Worm (Caenorhabditis elegans) whole organism, young adult: ENCODE data around the gene E01G4.5.

ENCODE experiments used
- B0019.2 ChIP-seq: fragments of 200-800 bp; sonication (Bioruptor generic); conservative IDR thresholded peaks from 2 replicates; pipeline ENCODE4 v1.3.6; 2022; ENCODE audit warnings: missing genetic modification reagents, missing genetic modification characterization, missing compliant biosample characterization
- C06A6.2 ChIP-seq: fragments of 200-800 bp; sonication (Bioruptor generic); conservative IDR thresholded peaks from 2 replicates; pipeline ENCODE4 v1.3.6; 2022; ENCODE audit warnings: missing genetic modification characterization, missing compliant biosample characterization
- F22D6.2 ChIP-seq: sonication (generic microtip); optimal IDR thresholded peaks from 2 replicates; lab custom pipeline; 2016; ENCODE audit warnings: mild to moderate bottlenecking, missing genetic modification characterization, missing compliant biosample characterization
- F23B12.7 ChIP-seq: sonication (generic microtip); optimal IDR thresholded peaks from 2 replicates; lab custom pipeline; 2017; ENCODE audit warnings: missing genetic modification characterization, mild to moderate bottlenecking, missing compliant biosample characterization, antibody characterized with exemption, moderate library complexity; ENCODE audit not compliant: insufficient read depth
- F55B11.4 ChIP-seq: sonication (generic microtip); optimal IDR thresholded peaks from 2 replicates; lab custom pipeline; 2016; ENCODE audit warnings: missing compliant biosample characterization, missing genetic modification characterization, borderline replicate concordance; ENCODE audit not compliant: insufficient read depth
- K11D2.4 ChIP-seq: fragments of 200-800 bp; sonication (Bioruptor generic); IDR thresholded peaks from 2 replicates; pipeline ENCODE4 v1.3.6; 2022; ENCODE audit warnings: missing genetic modification reagents, missing genetic modification characterization, missing compliant biosample characterization
- T07F8.4 ChIP-seq: sonication (generic microtip); optimal IDR thresholded peaks from 2 replicates; lab custom pipeline; 2016; ENCODE audit warnings: mild to moderate bottlenecking, missing genetic modification characterization, moderate library complexity, missing compliant biosample characterization
- Y67H2A.10 ChIP-seq: fragments of 200-800 bp; sonication (Bioruptor generic); conservative IDR thresholded peaks from 2 replicates; pipeline ENCODE4 v1.3.6; 2022; ENCODE audit warnings: missing genetic modification reagents, missing genetic modification characterization, missing compliant biosample characterization
- ama-1 ChIP-seq, 3 experiments: fragments of 150-350 bp in 1 of 3; sonication (generic microtip) in 2 of 3; optimal IDR thresholded peaks; 2 replicates each; lab custom pipeline; 2014 to 2018; ENCODE audit warnings: missing biosample characterization in 2 of 3, missing genetic modification characterization in 2 of 3, missing genetic modification reagents in 2 of 3
- atf-7 ChIP-seq: sonication (generic microtip); optimal IDR thresholded peaks from 2 replicates; lab custom pipeline; 2017; ENCODE audit warnings: mild to moderate bottlenecking, missing genetic modification characterization, missing compliant biosample characterization
- attf-5 ChIP-seq: fragments of 200-800 bp; sonication (Bioruptor generic); optimal IDR thresholded peaks from 2 replicates; lab custom pipeline; 2018; ENCODE audit warnings: mild to moderate bottlenecking, missing genetic modification characterization, missing compliant biosample characterization
- bed-2 ChIP-seq: fragments of 200-800 bp; sonication (Bioruptor generic); IDR thresholded peaks from 2 replicates; pipeline ENCODE4 v1.3.6; 2022; ENCODE audit warnings: missing genetic modification reagents, missing genetic modification characterization, missing compliant biosample characterization
- cebp-1 ChIP-seq, 2 experiments: fragments of 200-800 bp in 1 of 2; sonication (Bioruptor generic) in 1 of 2; sonication (generic microtip) in 1 of 2; IDR thresholded peaks in 1 of 2; optimal IDR thresholded peaks in 1 of 2; 2 replicates each; pipeline versions ENCODE4 v1.3.6 to Lab custom; 2017 to 2022; ENCODE audit warnings: missing compliant biosample characterization in 2 of 2, missing genetic modification characterization in 2 of 2, mild to moderate bottlenecking in 1 of 2, missing genetic modification reagents in 1 of 2, moderate library complexity in 1 of 2
- ceh-27 ChIP-seq: fragments of 200-800 bp; sonication (Bioruptor generic); optimal IDR thresholded peaks from 2 replicates; lab custom pipeline; 2018; ENCODE audit warnings: mild to moderate bottlenecking, missing genetic modification characterization, moderate library complexity, missing compliant biosample characterization
- ceh-40 ChIP-seq: fragments of 200-800 bp; sonication (Bioruptor generic); IDR thresholded peaks from 2 replicates; pipeline ENCODE4 v1.3.6; 2022; ENCODE audit warnings: missing genetic modification characterization, missing compliant biosample characterization
- chd-7 ChIP-seq: sonication (generic microtip); optimal IDR thresholded peaks from 2 replicates; lab custom pipeline; 2016; ENCODE audit warnings: mild to moderate bottlenecking, missing genetic modification characterization, moderate library complexity, missing compliant biosample characterization
- dox-1 ChIP-seq: fragments of 200-800 bp; sonication (Bioruptor generic); IDR thresholded peaks from 2 replicates; pipeline ENCODE4 v1.3.6; 2022; ENCODE audit warnings: missing genetic modification reagents, missing genetic modification characterization, missing compliant biosample characterization
- egl-18 ChIP-seq: fragments of 200-800 bp; sonication (Bioruptor generic); IDR thresholded peaks from 2 replicates; pipeline ENCODE4 v1.3.6; 2022; ENCODE audit warnings: missing genetic modification reagents, missing genetic modification characterization, missing compliant biosample characterization
- egl-44 ChIP-seq: fragments of 200-800 bp; sonication (Bioruptor generic); IDR thresholded peaks from 2 replicates; pipeline ENCODE4 v1.3.6; 2022; ENCODE audit warnings: missing genetic modification reagents, missing genetic modification characterization, missing compliant biosample characterization
- egrh-3 ChIP-seq: fragments of 200-800 bp; sonication (Bioruptor generic); IDR thresholded peaks from 2 replicates; pipeline ENCODE4 v1.3.6; 2022; ENCODE audit warnings: missing genetic modification reagents, missing genetic modification characterization, missing compliant biosample characterization
- ets-4 ChIP-seq: fragments of 200-800 bp; sonication (Bioruptor generic); optimal IDR thresholded peaks from 2 replicates; lab custom pipeline; 2018; ENCODE audit warnings: mild to moderate bottlenecking, missing genetic modification characterization, missing compliant biosample characterization
- gei-17 ChIP-seq: fragments of 200-800 bp; sonication (Bioruptor generic); optimal IDR thresholded peaks from 2 replicates; lab custom pipeline; 2018; ENCODE audit warnings: mild to moderate bottlenecking, missing genetic modification characterization, missing compliant biosample characterization
- hmg-1.2 ChIP-seq: fragments of 200-800 bp; sonication (Bioruptor generic); IDR thresholded peaks from 2 replicates; pipeline ENCODE4 v1.3.6; 2022; ENCODE audit warnings: missing genetic modification reagents, missing genetic modification characterization, missing compliant biosample characterization
- let-526 ChIP-seq: fragments of 200-800 bp; sonication (Bioruptor generic); IDR thresholded peaks from 2 replicates; pipeline ENCODE4 v1.3.6; 2022; ENCODE audit warnings: missing genetic modification reagents, missing genetic modification characterization, missing compliant biosample characterization
- let-607 ChIP-seq, 2 experiments: fragments of 200-800 bp in 1 of 2; sonication (Bioruptor generic) in 1 of 2; sonication (generic microtip) in 1 of 2; optimal IDR thresholded peaks; 2 replicates each; lab custom pipeline; 2016 to 2018; ENCODE audit warnings: mild to moderate bottlenecking in 2 of 2, missing compliant biosample characterization in 2 of 2, missing genetic modification characterization in 2 of 2, moderate library complexity in 2 of 2, missing genotype in 1 of 2
- lin-26 ChIP-seq: fragments of 200-800 bp; sonication (Bioruptor generic); IDR thresholded peaks from 2 replicates; pipeline ENCODE4 v1.3.6; 2022; ENCODE audit warnings: missing genetic modification reagents, missing genetic modification characterization, missing compliant biosample characterization
- lin-40 ChIP-seq: sonication (generic microtip); optimal IDR thresholded peaks from 2 replicates; lab custom pipeline; 2016; ENCODE audit warnings: missing genetic modification characterization, mild to moderate bottlenecking, missing compliant biosample characterization, missing genotype, missing genetic modification reagents
- madf-10 ChIP-seq: sonication (generic microtip); optimal IDR thresholded peaks from 2 replicates; lab custom pipeline; 2016; ENCODE audit warnings: mild to moderate bottlenecking, missing genetic modification characterization, missing compliant biosample characterization
- madf-3 ChIP-seq: fragments of 200-800 bp; sonication (Bioruptor generic); IDR thresholded peaks from 2 replicates; pipeline ENCODE4 v1.3.6; 2022; ENCODE audit warnings: missing genetic modification reagents, missing genetic modification characterization, missing compliant biosample characterization
- madf-6 ChIP-seq: fragments of 200-800 bp; sonication (Bioruptor generic); IDR thresholded peaks from 2 replicates; pipeline ENCODE4 v1.3.6; 2022; ENCODE audit warnings: missing genetic modification reagents, missing genetic modification characterization, missing compliant biosample characterization
- madf-8 ChIP-seq: fragments of 200-800 bp; sonication (Bioruptor generic); conservative IDR thresholded peaks from 2 replicates; pipeline ENCODE4 v1.3.6; 2022; ENCODE audit warnings: missing genetic modification reagents, missing genetic modification characterization, missing compliant biosample characterization
- nfya-2 ChIP-seq: fragments of 200-800 bp; sonication (Bioruptor generic); IDR thresholded peaks from 2 replicates; pipeline ENCODE4 v1.3.6; 2022; ENCODE audit warnings: missing genetic modification reagents, missing genetic modification characterization, missing compliant biosample characterization
- nfyb-1 ChIP-seq: fragments of 200-800 bp; sonication (Bioruptor generic); IDR thresholded peaks from 2 replicates; pipeline ENCODE4 v1.3.6; 2022; ENCODE audit warnings: missing genetic modification reagents, missing genetic modification characterization, missing compliant biosample characterization
- nhr-80 ChIP-seq: sonication (generic microtip); optimal IDR thresholded peaks from 2 replicates; lab custom pipeline; 2016; ENCODE audit warnings: missing genetic modification characterization, missing compliant biosample characterization
- pha-4 ChIP-seq: fragments of 150-350 bp; sonication (generic microtip); optimal IDR thresholded peaks from 2 replicates; lab custom pipeline; 2014; ENCODE audit warnings: missing biosample characterization, missing genetic modification reagents, missing genetic modification characterization
- repo-1 ChIP-seq: sonication (generic microtip); optimal IDR thresholded peaks from 2 replicates; lab custom pipeline; 2017; ENCODE audit warnings: mild to moderate bottlenecking, missing genetic modification characterization, missing compliant biosample characterization
- tbp1 ChIP-seq: fragments of 200-800 bp; sonication (Bioruptor generic); optimal IDR thresholded peaks from 2 replicates; lab custom pipeline; 2018; ENCODE audit warnings: mild to moderate bottlenecking, missing genetic modification characterization, missing compliant biosample characterization
- tlf-1 ChIP-seq: fragments of 200-800 bp; sonication (Bioruptor generic); optimal IDR thresholded peaks from 2 replicates; lab custom pipeline; 2018; ENCODE audit warnings: mild to moderate bottlenecking, missing genetic modification characterization, missing compliant biosample characterization
- unc-130 ChIP-seq: sonication (generic microtip); optimal IDR thresholded peaks from 2 replicates; lab custom pipeline; 2016; ENCODE audit warnings: missing genetic modification reagents, missing genetic modification characterization, missing compliant biosample characterization
- zfh-2 ChIP-seq: fragments of 200-800 bp; sonication (Bioruptor generic); conservative IDR thresholded peaks from 2 replicates; pipeline ENCODE4 v1.3.6; 2022; ENCODE audit warnings: missing genetic modification reagents, missing genetic modification characterization, missing compliant biosample characterization
- ztf-18 ChIP-seq: sonication (generic microtip); optimal IDR thresholded peaks from 2 replicates; lab custom pipeline; 2016; ENCODE audit warnings: missing genotype, mild to moderate bottlenecking, missing genetic modification characterization, missing compliant biosample characterization
- ztf-22 ChIP-seq: fragments of 200-800 bp; sonication (Bioruptor generic); optimal IDR thresholded peaks from 2 replicates; lab custom pipeline; 2018; ENCODE audit warnings: mild to moderate bottlenecking, missing genetic modification characterization, moderate library complexity, missing compliant biosample characterization
- ztf-25 ChIP-seq: fragments of 200-800 bp; sonication (Bioruptor generic); IDR thresholded peaks from 2 replicates; pipeline ENCODE4 v1.3.6; 2022; ENCODE audit warnings: missing genetic modification reagents, missing genetic modification characterization, missing compliant biosample characterization
- ztf-26 ChIP-seq: sonication (generic microtip); optimal IDR thresholded peaks from 2 replicates; lab custom pipeline; 2017; ENCODE audit warnings: missing genetic modification characterization, missing compliant biosample characterization
- ztf-6 ChIP-seq: fragments of 200-800 bp; sonication (Bioruptor generic); IDR thresholded peaks from 2 replicates; pipeline ENCODE4 v1.3.6; 2022; ENCODE audit warnings: missing genetic modification reagents, missing genetic modification characterization, missing compliant biosample characterization

Gene E01G4.5

ce11 chrII:13461604-13462375, 10.4 kb upstream of the E01G4.5 start (continued):
- TF ChIP-seq K11D2.4 (GFP tag; lab: Robert Waterston, UW) (peak; percentile 53; the same call in 1 of the 2 replicates), unc-130 (GFP tag; lab: Kevin White, UChicago) (no peak), nfyb-1 (peak; percentile 70), hmg-1.2 (peak; percentile 30; the same call in 1 of the 2 replicates), F55B11.4 (no peak), ceh-40 (0 out of 2 replicates have a peak, but pooled peaks have one; percentile 56), ztf-25 (0 out of 2 replicates have a peak, but pooled peaks have one; percentile 14), madf-6 (GFP tag; lab: Robert Waterston, UW) (0 out of 2 replicates have a peak, but pooled peaks have one; percentile 21), madf-8 (no peak), madf-3 (no peak), egl-18 (no peak), attf-5 (GFP tag; lab: Kevin White, UChicago) (peak; percentile 39), nfya-2 (GFP tag; lab: Robert Waterston, UW) (no peak), F22D6.2 (tag; lab: Kevin White, UChicago) (peak; percentile 74), ets-4 (GFP tag; lab: Kevin White, UChicago) (peak; percentile 66), ztf-18 (tag; lab: Kevin White, UChicago) (peak; percentile 10), bed-2 (GFP tag; lab: Robert Waterston, UW) (no peak), zfh-2 (GFP tag; lab: Robert Waterston, UW) (peak; percentile 44; the same call in 1 of the 2 replicates), ztf-22 (peak; percentile 94), F23B12.7 (tag; lab: Kevin White, UChicago) (no peak), pha-4 (tag; lab: Kevin White, UChicago) (peak; percentile 16), C06A6.2 (peak; percentile 65), ztf-26 (peak; percentile 73), chd-7 (tag; lab: Kevin White, UChicago) (peak; percentile 81), tbp1 (GFP tag; lab: Kevin White, UChicago) (peak; percentile 30), Y67H2A.10 (GFP tag; lab: Robert Waterston, UW) (no peak), ceh-27 (GFP tag; lab: Kevin White, UChicago) (no peak), ztf-6 (no peak), egl-44 (GFP tag; lab: Robert Waterston, UW) (peak; percentile 73; the same call in 1 of the 2 replicates), lin-26 (GFP tag; lab: Robert Waterston, UW) (peak; percentile 76), repo-1 (tag; lab: Kevin White, UChicago) (peak; percentile 23), let-607 (tag; optimal IDR thresholded peaks at IDR 0.05; lab: Kevin White, UChicago) (peak in 1 of 2 experiments; percentile 13), T07F8.4 (no peak), ama-1 (optimal IDR thresholded peaks at IDR 0.05; lab: Kevin White, UChicago) (peak; percentile 92), ama-1 (GFP tag; optimal IDR thresholded peaks at IDR 0.05; lab: Kevin White, UChicago) (no peak), gei-17 (GFP tag; lab: Kevin White, UChicago) (no peak), atf-7 (tag; lab: Kevin White, UChicago) (peak; percentile 76), let-526 (peak; percentile 65; the same call in 1 of the 2 replicates), tlf-1 (GFP tag; lab: Kevin White, UChicago) (peak; percentile 11), dox-1 (GFP tag; lab: Robert Waterston, UW) (peak; percentile 31), egrh-3 (GFP tag; lab: Robert Waterston, UW) (0 out of 2 replicates have a peak, but pooled peaks have one; percentile 28), lin-40 (tag; lab: Kevin White, UChicago) (peak; percentile 83), madf-10 (tag; lab: Kevin White, UChicago) (peak; percentile 81), B0019.2 (GFP tag; lab: Robert Waterston, UW) (no peak), nhr-80 (tag; lab: Kevin White, UChicago) (peak; percentile 88), cebp-1 (GFP tag; IDR thresholded peaks at IDR 0.05; lab: Robert Waterston, UW) (no peak), cebp-1 (tag; optimal IDR thresholded peaks at IDR 0.05; lab: Kevin White, UChicago) (peak; percentile 59)
- TF ChIP-seq, all 124 proteins: peak for 39
